Fruit fly (Drosophila melanogaster) ovary, adult (tissue): Measurements from ENCODE around the gene CG7560.

Experiments
- CG17801 ChIP-seq: fragments of 200-800 bp; optimal IDR thresholded peaks from 2 replicates; lab custom pipeline; 2019; ENCODE audit warnings: missing biosample characterization, mild to moderate bottlenecking, missing genetic modification characterization, moderate library complexity; ENCODE audit not compliant: partially characterized antibody

CG7560 gene

dm6 chr3L:11398484-11399088, 26.4 kb upstream of the CG7560 start:
- no peak for TF ChIP-seq CG17801 (GFP tag; lab: Kevin White, UChicago)

- TF ChIP-seq CG17801 (GFP tag; lab: Kevin White, UChicago): no peak
These were observed 25.5 kb upstream of the CG7560 start for dm6 chr3L:11399437-11399836.

dm6 chr3L:11400262-11400661, 24.7 kb upstream of the CG7560 start:
- TF ChIP-seq CG17801 (GFP tag; lab: Kevin White, UChicago): no peak

- no peak for TF ChIP-seq CG17801 (GFP tag; lab: Kevin White, UChicago)
These were observed 24.2 kb upstream of the CG7560 start for dm6 chr3L:11400673-11401186.

- TF ChIP-seq CG17801 (GFP tag; lab: Kevin White, UChicago): no peak
These were observed 22.7 kb upstream of the CG7560 start for dm6 chr3L:11402305-11402704.

- no peak for TF ChIP-seq CG17801 (GFP tag; lab: Kevin White, UChicago)
These were observed 21.4 kb upstream of the CG7560 start for dm6 chr3L:11403542-11403941.

- peak; percentile 58 for TF ChIP-seq CG17801 (GFP tag; lab: Kevin White, UChicago)
These were observed 19.4 kb upstream of the CG7560 start for dm6 chr3L:11405362-11406254.

dm6 chr3L:11406535-11407201, 18.3 kb upstream of the CG7560 start:
- TF ChIP-seq CG17801 (GFP tag; lab: Kevin White, UChicago): no peak

- TF ChIP-seq CG17801 (GFP tag; lab: Kevin White, UChicago): no peak
These were observed 17.6 kb upstream of the CG7560 start for dm6 chr3L:11407202-11407829.

dm6 chr3L:11408282-11409047, 16.5 kb upstream of the CG7560 start:
- no peak for TF ChIP-seq CG17801 (GFP tag; lab: Kevin White, UChicago)

- no peak for TF ChIP-seq CG17801 (GFP tag; lab: Kevin White, UChicago)
These were observed 14.5 kb upstream of the CG7560 start for dm6 chr3L:11410505-11410904.

dm6 chr3L:11413697-11414096, 11.3 kb upstream of the CG7560 start:
- TF ChIP-seq CG17801 (GFP tag; lab: Kevin White, UChicago): no peak

dm6 chr3L:11414453-11414852, 10.5 kb upstream of the CG7560 start:
- TF ChIP-seq CG17801 (GFP tag; lab: Kevin White, UChicago): no peak

- TF ChIP-seq CG17801 (GFP tag; lab: Kevin White, UChicago): no peak
These were observed 9.6 kb upstream of the CG7560 start for dm6 chr3L:11415382-11415781.
